Fruit fly (Drosophila melanogaster) ovary, adult (tissue): ENCODE results near the gene nis.
A peak's percentile ranks its signal among the peaks of the same experiment; 100 is the strongest.

Experiments
- CG17801 ChIP-seq: fragments of 200-800 bp; optimal IDR thresholded peaks from 2 replicates; lab custom pipeline; 2019; ENCODE audit warnings: missing biosample characterization, mild to moderate bottlenecking, missing genetic modification characterization, moderate library complexity; ENCODE audit not compliant: partially characterized antibody

nis gene

DNA sequence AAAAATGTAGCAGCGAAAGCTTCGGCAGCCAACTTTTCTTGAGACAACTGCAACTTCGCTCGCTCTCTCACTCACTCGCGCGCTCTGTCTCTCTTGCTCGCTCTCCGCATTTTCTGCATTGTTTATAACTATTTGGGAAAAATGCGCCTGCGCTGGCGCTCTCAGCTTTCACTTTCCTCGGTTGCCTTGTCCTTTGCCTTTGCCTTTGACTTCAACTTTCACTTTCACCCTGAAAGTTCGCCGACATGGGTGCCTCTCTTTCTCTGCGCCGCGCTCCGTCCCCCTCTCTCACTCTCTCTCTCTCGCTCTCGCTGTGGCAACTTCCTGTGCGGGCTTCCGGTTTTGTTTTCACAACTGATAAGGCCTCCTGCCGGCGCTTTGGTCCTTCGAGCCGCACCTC lies 30.8 kb upstream of the nis start:
- no peak for TF ChIP-seq CG17801 (GFP tag; lab: Kevin White, UChicago)

- TF ChIP-seq CG17801 (GFP tag; lab: Kevin White, UChicago), result no peak
Measured at dm6 chr2L:1615753-1616152, 28.8 kb upstream of the nis start.

DNA sequence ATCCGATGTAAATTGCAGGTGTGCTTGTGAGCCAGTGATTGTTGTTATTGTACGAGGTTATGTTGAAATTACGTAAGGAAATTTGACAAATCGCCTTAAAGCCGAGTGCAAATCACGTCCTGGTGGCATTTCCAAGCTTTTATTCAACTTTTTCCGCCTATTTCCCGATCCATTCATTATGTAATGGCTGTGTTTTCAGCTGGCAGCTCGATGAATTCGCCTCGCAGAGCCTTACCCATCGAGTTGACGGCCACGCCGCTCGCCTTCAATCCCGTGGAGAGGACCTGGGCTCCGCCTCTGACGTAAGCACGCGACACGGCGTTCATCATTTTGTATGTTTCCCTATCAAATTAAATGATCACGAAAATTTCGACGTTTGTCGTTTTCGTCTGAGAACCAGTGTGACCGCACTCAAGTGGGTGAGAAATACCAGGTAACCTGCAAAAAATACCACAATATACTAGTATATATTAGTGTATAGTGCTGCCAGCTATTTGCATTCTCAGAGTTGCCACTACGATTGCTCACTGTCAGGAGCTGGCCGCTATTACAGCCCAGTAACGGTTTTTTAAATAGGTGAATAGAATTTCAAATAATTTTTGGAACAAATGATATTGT lies 26.9 kb upstream of the nis start, which contains the start of gene RFeSP:
Gene RFeSP (minus strand): TSS at position 413 of the 618 bp plus-strand sequence.
- no peak for TF ChIP-seq CG17801 (GFP tag; lab: Kevin White, UChicago)

dm6 chr2L:1611122-1611521 lies 24.2 kb upstream of the nis start, which contains the start of the genes Rab3GAP1 and CG14352:
Gene Rab3GAP1 (minus strand): TSS chr2L:1611157.
Gene CG14352 (plus strand): TSS chr2L:1611410.
- TF ChIP-seq CG17801 (GFP tag; lab: Kevin White, UChicago), result peak; percentile 74

dm6 chr2L:1606758-1607157 lies 19.8 kb upstream of the nis start:
- no peak for TF ChIP-seq CG17801 (GFP tag; lab: Kevin White, UChicago)

- TF ChIP-seq CG17801 (GFP tag; lab: Kevin White, UChicago), result no peak
Measured at dm6 chr2L:1603847-1604246, 16.9 kb upstream of the nis start.

DNA sequence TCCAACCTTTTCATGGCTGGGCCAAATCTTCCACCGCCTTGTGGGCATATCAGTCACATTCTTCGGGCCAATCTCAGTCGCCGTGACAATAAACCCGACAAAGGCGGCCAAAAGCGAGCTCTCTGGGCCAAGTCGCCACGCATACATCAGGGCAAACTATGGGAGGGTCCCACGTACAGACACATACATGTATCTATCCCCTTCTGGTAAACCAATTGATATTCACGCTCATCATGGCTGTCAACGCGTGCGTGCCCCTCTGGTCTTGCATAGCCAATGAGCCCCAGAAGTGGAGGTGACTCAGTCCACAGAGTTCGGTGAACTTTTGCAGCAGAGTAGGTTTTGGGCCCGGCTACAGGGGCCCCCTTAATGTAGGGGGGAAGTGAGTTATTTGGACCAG lies 9.7 kb upstream of the nis start:
- no peak for TF ChIP-seq CG17801 (GFP tag; lab: Kevin White, UChicago)

DNA sequence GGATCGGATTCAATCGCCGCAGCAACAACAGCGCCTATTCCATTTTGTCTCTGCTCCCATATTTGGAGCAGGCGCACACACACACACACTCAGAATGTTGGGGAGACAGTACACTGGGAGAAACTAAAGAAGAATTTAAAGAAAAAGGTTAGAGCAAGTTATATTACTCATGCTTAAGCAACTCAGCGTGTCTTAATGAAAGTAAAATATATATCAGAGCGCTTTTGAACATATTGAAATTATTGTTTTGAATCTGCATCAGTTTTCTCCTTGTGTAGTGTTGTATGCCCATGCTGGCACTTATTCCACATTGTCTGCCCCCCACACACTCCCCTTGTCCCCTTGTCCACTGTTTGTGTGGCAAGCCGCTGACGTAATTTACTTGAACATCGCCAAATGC lies 3.2 kb upstream of the nis start:
- TF ChIP-seq CG17801 (GFP tag; lab: Kevin White, UChicago), result no peak

DNA sequence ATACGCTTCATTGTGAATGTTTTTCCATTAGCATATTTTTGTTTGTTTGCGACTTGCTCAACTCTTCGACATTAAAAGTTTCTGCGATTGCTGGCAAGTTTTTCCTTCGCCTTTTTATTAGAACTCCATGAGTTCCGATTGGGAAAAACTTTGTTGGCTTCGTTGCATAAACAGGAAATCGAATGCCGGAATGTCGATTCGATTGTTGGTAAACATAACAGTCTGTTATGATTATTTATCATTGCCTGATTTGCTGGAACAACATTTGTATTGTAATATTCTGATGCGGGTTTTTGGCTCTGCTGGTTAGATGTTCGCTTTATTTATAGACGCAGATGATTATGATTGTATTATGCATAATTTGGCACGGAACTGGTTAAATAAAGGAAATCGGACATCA lies 7.2 kb downstream of the nis start:
- no peak for TF ChIP-seq CG17801 (GFP tag; lab: Kevin White, UChicago)

- TF ChIP-seq CG17801 (GFP tag; lab: Kevin White, UChicago), result no peak
Measured at dm6 chr2L:1579254-1579653, 7.7 kb downstream of the nis start.

DNA sequence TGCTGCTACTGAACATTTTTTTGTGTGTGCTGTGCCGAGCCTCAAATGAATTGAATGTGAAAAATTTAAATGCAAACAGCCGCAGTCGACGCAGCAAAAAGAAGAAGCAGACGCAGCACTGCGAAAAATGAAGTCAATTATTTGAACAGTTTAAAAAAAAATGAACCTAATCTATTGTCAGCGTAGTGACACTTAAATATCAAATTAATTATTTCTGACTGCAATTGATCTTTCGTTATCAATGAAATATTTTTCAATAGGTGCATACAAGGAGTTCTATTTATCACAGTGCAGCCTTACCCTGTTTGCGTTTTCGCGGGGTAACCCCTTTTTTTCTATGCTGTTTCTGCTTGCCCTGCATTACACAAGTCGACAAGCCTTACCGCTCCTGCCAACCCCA lies 11.4 kb downstream of the nis start:
- TF ChIP-seq CG17801 (GFP tag; lab: Kevin White, UChicago), result no peak

dm6 chr2L:1574009-1574408 lies 12.9 kb downstream of the nis start:
- no peak for TF ChIP-seq CG17801 (GFP tag; lab: Kevin White, UChicago)

- no peak for TF ChIP-seq CG17801 (GFP tag; lab: Kevin White, UChicago)
Measured at dm6 chr2L:1568631-1569030, 18.3 kb downstream of the nis start.

dm6 chr2L:1559811-1560501 lies 27.0 kb downstream of the nis start:
- TF ChIP-seq CG17801 (GFP tag; lab: Kevin White, UChicago), result no peak

DNA sequence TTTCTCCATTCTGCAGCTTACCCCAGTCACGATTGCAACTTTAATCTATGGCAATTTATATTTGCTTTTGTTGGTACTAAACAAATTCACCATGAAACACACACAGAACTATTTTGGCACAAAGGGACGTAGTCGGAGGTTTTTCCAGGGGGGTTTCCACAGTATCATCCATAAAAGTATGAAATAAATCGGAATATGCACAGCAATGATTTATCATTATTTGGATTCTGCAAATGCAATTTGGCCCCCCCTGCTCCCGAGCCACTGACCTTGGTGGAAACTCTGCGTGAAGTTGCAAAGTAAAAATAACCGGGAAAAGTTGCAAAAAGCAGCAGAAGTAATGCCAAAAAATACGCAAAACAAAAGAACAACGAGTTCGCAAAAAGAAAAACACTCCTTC lies 29.0 kb downstream of the nis start:
- no peak for TF ChIP-seq CG17801 (GFP tag; lab: Kevin White, UChicago)
